Worm (Caenorhabditis elegans) whole organism, L3 larva: ENCODE data around the gene skr-14.

Experiments used
- ZK546.5 ChIP-seq: sonication (generic microtip); optimal IDR thresholded peaks from 2 replicates; lab custom pipeline; 2017; ENCODE audit warnings: missing biosample characterization, missing genetic modification characterization
- ama-1 ChIP-seq: fragments of 150-350 bp; optimal IDR thresholded peaks from 2 replicates; lab custom pipeline; 2018
- ceh-28 ChIP-seq: fragments of 150-350 bp; optimal IDR thresholded peaks from 2 replicates; lab custom pipeline; 2014; ENCODE audit warnings: missing biosample characterization, missing genetic modification reagents, missing genetic modification characterization
- ceh-82 ChIP-seq: fragments of 150-350 bp; optimal IDR thresholded peaks from 2 replicates; lab custom pipeline; 2014; ENCODE audit warnings: missing biosample characterization, missing genetic modification characterization
- ceh-9 ChIP-seq: sonication (generic microtip); optimal IDR thresholded peaks from 2 replicates; lab custom pipeline; 2018; ENCODE audit warnings: missing biosample characterization, missing genetic modification characterization
- daf-12 ChIP-seq: fragments of 150-350 bp; optimal IDR thresholded peaks from 2 replicates; lab custom pipeline; 2014; ENCODE audit warnings: missing biosample characterization, missing genetic modification reagents, missing genetic modification characterization
- egl-27 ChIP-seq: sonication (generic microtip); optimal IDR thresholded peaks from 4 replicates; lab custom pipeline; 2017; ENCODE audit warnings: missing biosample characterization, missing genetic modification reagents, missing genetic modification characterization
- egl-5 ChIP-seq: fragments of 150-350 bp; optimal IDR thresholded peaks from 2 replicates; lab custom pipeline; 2017; ENCODE audit warnings: missing biosample characterization, missing genetic modification reagents, missing genetic modification characterization, inconsistent platforms
- elt-2 ChIP-seq: sonication (generic microtip); optimal IDR thresholded peaks from 2 replicates; lab custom pipeline; 2016; ENCODE audit warnings: missing genetic modification reagents, mild to moderate bottlenecking, missing genetic modification characterization, missing compliant biosample characterization
- elt-3 ChIP-seq, 3 experiments: fragments of 150-350 bp in 1 of 3; sonication (generic microtip) in 2 of 3; optimal IDR thresholded peaks; 2 replicates in 2 of 3; 4 replicates in 1 of 3; lab custom pipeline; 2014 to 2017; ENCODE audit warnings: missing biosample characterization in 3 of 3, missing genetic modification characterization in 3 of 3
- eor-1 ChIP-seq, 2 experiments: fragments of 150-350 bp; optimal IDR thresholded peaks; 2 replicates each; lab custom pipeline; 2014 to 2018; ENCODE audit warnings: missing biosample characterization in 2 of 2, missing genetic modification characterization in 2 of 2
- fkh-10 ChIP-seq: sonication (generic microtip); optimal IDR thresholded peaks from 2 replicates; lab custom pipeline; 2017; ENCODE audit warnings: missing biosample characterization, missing genetic modification reagents, missing genetic modification characterization
- fkh-2 ChIP-seq: fragments of 150-350 bp; optimal IDR thresholded peaks from 2 replicates; lab custom pipeline; 2014; ENCODE audit warnings: missing biosample characterization, missing genetic modification reagents, missing genetic modification characterization
- fos-1 ChIP-seq: fragments of 150-350 bp; optimal IDR thresholded peaks from 2 replicates; lab custom pipeline; 2014; ENCODE audit warnings: missing biosample characterization, missing genetic modification characterization
- hmg-11 ChIP-seq: sonication (generic microtip); optimal IDR thresholded peaks from 2 replicates; lab custom pipeline; 2016; ENCODE audit warnings: missing genetic modification characterization, missing compliant biosample characterization
- jun-1 ChIP-seq: fragments of 150-350 bp; optimal IDR thresholded peaks from 2 replicates; lab custom pipeline; 2014; ENCODE audit warnings: missing biosample characterization, missing genetic modification reagents, missing genetic modification characterization
- lin-15B ChIP-seq: fragments of 150-350 bp; optimal IDR thresholded peaks from 2 replicates; lab custom pipeline; 2014; ENCODE audit warnings: missing biosample characterization, missing genetic modification characterization
- lin-39 ChIP-seq: fragments of 150-350 bp; optimal IDR thresholded peaks from 2 replicates; lab custom pipeline; 2018; ENCODE audit warnings: missing biosample characterization, missing genetic modification reagents, missing genetic modification characterization
- mdl-1 ChIP-seq: fragments of 150-350 bp; optimal IDR thresholded peaks from 2 replicates; lab custom pipeline; 2014; ENCODE audit warnings: missing biosample characterization, missing genetic modification characterization
- mml-1 ChIP-seq: fragments of 150-350 bp; sonication (generic microtip); optimal IDR thresholded peaks from 3 replicates; lab custom pipeline; 2014; ENCODE audit warnings: missing biosample characterization, missing genetic modification characterization
- nfya-1 ChIP-seq: sonication (generic microtip); optimal IDR thresholded peaks from 2 replicates; lab custom pipeline; 2017; ENCODE audit warnings: missing genetic modification characterization, mild to moderate bottlenecking, missing compliant biosample characterization, antibody characterized with exemption, moderate library complexity; ENCODE audit not compliant: insufficient read depth
- nhr-12 ChIP-seq: fragments of 150-350 bp; optimal IDR thresholded peaks from 2 replicates; lab custom pipeline; 2014; ENCODE audit warnings: missing biosample characterization, missing genetic modification characterization
- nhr-23 ChIP-seq: fragments of 150-350 bp; optimal IDR thresholded peaks from 2 replicates; lab custom pipeline; 2014; ENCODE audit warnings: missing biosample characterization, missing genetic modification reagents, missing genetic modification characterization
- nhr-237 ChIP-seq: fragments of 150-350 bp; optimal IDR thresholded peaks from 2 replicates; lab custom pipeline; 2014; ENCODE audit warnings: missing biosample characterization, missing genetic modification characterization
- nhr-28 ChIP-seq: fragments of 150-350 bp; optimal IDR thresholded peaks from 2 replicates; lab custom pipeline; 2014; ENCODE audit warnings: missing biosample characterization, missing genetic modification characterization
- nhr-76 ChIP-seq: fragments of 150-350 bp; sonication (generic microtip); optimal IDR thresholded peaks from 5 replicates; lab custom pipeline; 2014; ENCODE audit warnings: missing biosample characterization, missing genetic modification characterization
- nhr-77 ChIP-seq: fragments of 150-350 bp; optimal IDR thresholded peaks from 2 replicates; lab custom pipeline; 2014; ENCODE audit warnings: missing biosample characterization, missing genetic modification characterization
- pqm-1 ChIP-seq: fragments of 150-350 bp; optimal IDR thresholded peaks from 2 replicates; lab custom pipeline; 2017; ENCODE audit warnings: missing biosample characterization, missing genetic modification characterization, inconsistent platforms
- sea-2 ChIP-seq: fragments of 150-350 bp; sonication (generic microtip); optimal IDR thresholded peaks from 4 replicates; lab custom pipeline; 2014; ENCODE audit warnings: missing biosample characterization, missing genetic modification reagents, missing genetic modification characterization
- snpc-4 ChIP-seq: fragments of 150-350 bp; optimal IDR thresholded peaks from 2 replicates; lab custom pipeline; 2014; ENCODE audit warnings: missing biosample characterization, missing genetic modification characterization
- unc-39 ChIP-seq: sonication (generic microtip); optimal IDR thresholded peaks from 4 replicates; lab custom pipeline; 2017; ENCODE audit warnings: missing biosample characterization, missing genetic modification characterization
- unc-62 ChIP-seq: fragments of 150-350 bp; sonication (generic microtip); optimal IDR thresholded peaks from 4 replicates; lab custom pipeline; 2014; ENCODE audit warnings: missing biosample characterization, missing genetic modification reagents, missing genetic modification characterization
- ztf-11 ChIP-seq: fragments of 150-350 bp; optimal IDR thresholded peaks from 2 replicates; lab custom pipeline; 2014; ENCODE audit warnings: missing biosample characterization, missing genetic modification characterization
- ztf-4 ChIP-seq: fragments of 150-350 bp; optimal IDR thresholded peaks from 2 replicates; lab custom pipeline; 2014; ENCODE audit warnings: missing biosample characterization, missing genetic modification characterization

Gene skr-14

ce11 chrV:4423860-4424401 lies 2.6 kb upstream of the skr-14 start, which contains the start of the genes Y47D7A.9 and Y47D7A.19:
Gene Y47D7A.9 (minus strand): TSS chrV:4423960.
Gene Y47D7A.19 (plus strand): TSS chrV:4424351.
- TF ChIP-seq ama-1 = no peak
- TF ChIP-seq nfya-1 (tag; lab: Kevin White, UChicago) = no peak
- no peak for TF ChIP-seq ZK546.5 (tag; lab: Kevin White, UChicago)
- no peak for TF ChIP-seq nhr-237 (tag; lab: Kevin White, UChicago)
- TF ChIP-seq lin-39 (tag; lab: Kevin White, UChicago) = no peak
- TF ChIP-seq lin-15B (tag; lab: Kevin White, UChicago) = no peak
- no peak for TF ChIP-seq nhr-76 (tag; lab: Kevin White, UChicago)
- no peak for TF ChIP-seq eor-1 (tag; optimal IDR thresholded peaks at IDR 0.05; lab: Kevin White, UChicago)
- no peak for TF ChIP-seq ceh-9
- TF ChIP-seq ceh-28 (tag; lab: Kevin White, UChicago) = no peak
- no peak for TF ChIP-seq ztf-11 (tag; lab: Kevin White, UChicago)
- TF ChIP-seq mml-1 = no peak
- no peak for TF ChIP-seq daf-12 (tag; lab: Kevin White, UChicago)
- no peak for TF ChIP-seq egl-27 (tag; lab: Kevin White, UChicago)
- TF ChIP-seq nhr-12 = no peak

ce11 chrV:4423087-4423486 lies 1.7 kb upstream of the skr-14 start:
- TF ChIP-seq egl-5 (tag; lab: Kevin White, UChicago) (no peak), pqm-1 (no peak), lin-15B (tag; lab: Kevin White, UChicago) (no peak), nhr-76 (tag; lab: Kevin White, UChicago) (no peak), fkh-2 (tag; lab: Kevin White, UChicago) (no peak), ztf-4 (tag; lab: Kevin White, UChicago) (no peak), unc-39 (tag; lab: Kevin White, UChicago) (no peak), sea-2 (GFP tag; lab: Kevin White, UChicago) (no peak), mml-1 (no peak), unc-62 (GFP tag; lab: Kevin White, UChicago) (no peak), fos-1 (tag; lab: Kevin White, UChicago) (no peak), nhr-23 (no peak), mdl-1 (tag; lab: Kevin White, UChicago) (no peak)
- TF ChIP-seq, all 47 proteins: peak for 0

DNA sequence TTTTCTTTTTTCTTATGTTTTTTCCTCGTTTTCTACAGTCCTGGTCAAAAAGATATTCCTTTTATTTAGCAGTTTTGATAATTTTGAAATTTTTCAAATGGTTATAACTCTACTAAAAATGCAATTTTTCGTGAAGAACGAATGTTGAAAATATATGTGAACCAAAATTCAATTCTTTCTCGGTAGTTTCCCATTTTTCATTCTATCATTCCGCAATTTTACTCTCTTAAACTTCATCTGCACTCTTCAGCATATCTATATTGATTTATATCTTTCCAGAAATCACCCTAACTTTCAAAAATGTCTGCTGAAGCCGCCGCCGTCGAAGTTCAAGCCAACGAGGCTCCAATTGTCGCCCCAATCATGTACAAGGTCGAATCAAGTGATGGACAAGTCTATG lies 752 bp upstream of the skr-14 start, which contains the start of gene skr-7:
skr-7 (plus strand) TSS at position 301 of the 400 bp plus-strand sequence.
- TF ChIP-seq nhr-76 (tag; lab: Kevin White, UChicago) = no peak
- no peak for TF ChIP-seq ceh-9
- TF ChIP-seq daf-12 (tag; lab: Kevin White, UChicago) = no peak
- TF ChIP-seq ceh-82 (tag; lab: Kevin White, UChicago) = no peak
- no peak for TF ChIP-seq snpc-4 (tag; lab: Kevin White, UChicago)
- TF ChIP-seq elt-3 (tag; optimal IDR thresholded peaks at IDR 0.05; lab: Kevin White, UChicago) = no peak
- TF ChIP-seq hmg-11 (tag; lab: Kevin White, UChicago) = no peak
- TF ChIP-seq mml-1 = no peak
- no peak for TF ChIP-seq elt-2 (tag; lab: Kevin White, UChicago)
- TF ChIP-seq, all 47 proteins: peak for 0

- TF ChIP-seq lin-15B (tag; lab: Kevin White, UChicago) = no peak
- no peak for TF ChIP-seq sea-2 (GFP tag; lab: Kevin White, UChicago)
- TF ChIP-seq, all 47 proteins: peak for 0
These were observed 1.5 kb downstream of the skr-14 start, which contains the start of the genes Y47D7A.7 and Y47D7A.2 for ce11 chrV:4419767-4420322. Gene Y47D7A.7 (minus strand): TSS chrV:4419867. Gene Y47D7A.2 (plus strand): TSS chrV:4420272.

- TF ChIP-seq nhr-76 (tag; lab: Kevin White, UChicago) (no peak), nhr-77 (no peak), egl-27 (tag; lab: Kevin White, UChicago) (no peak), egl-5 (tag; lab: Kevin White, UChicago) (no peak), mml-1 (no peak), ceh-82 (tag; lab: Kevin White, UChicago) (no peak), unc-62 (GFP tag; lab: Kevin White, UChicago) (no peak), fkh-10 (no peak), jun-1 (tag; lab: Kevin White, UChicago) (no peak), nhr-28 (no peak), ceh-28 (tag; lab: Kevin White, UChicago) (no peak), fos-1 (tag; lab: Kevin White, UChicago) (no peak), nhr-237 (tag; lab: Kevin White, UChicago) (no peak)
These were observed 3.3 kb downstream of the skr-14 start, which contains the start of gene Y47D7A.6 for ce11 chrV:4418116-4418515. Gene Y47D7A.6 (minus strand): TSS chrV:4418216.
